Worm (Caenorhabditis elegans) whole organism, L4/young adult: ENCODE results near the gene F10E7.6.

Source experiments
- W03F9.2 ChIP-seq: fragments of 150-350 bp; optimal IDR thresholded peaks from 2 replicates; lab custom pipeline; 2014; ENCODE audit warnings: missing biosample characterization, missing genetic modification characterization
- dao-5 ChIP-seq: sonication (generic microtip); optimal IDR thresholded peaks from 2 replicates; lab custom pipeline; 2016; ENCODE audit warnings: missing genotype, missing genetic modification characterization, moderate library complexity, missing compliant biosample characterization
- him-1 ChIP-seq: sonication (generic microtip); optimal IDR thresholded peaks from 2 replicates; lab custom pipeline; 2016; ENCODE audit warnings: missing genotype, missing genetic modification reagents, missing genetic modification characterization, missing compliant biosample characterization

Gene F10E7.6

DNA sequence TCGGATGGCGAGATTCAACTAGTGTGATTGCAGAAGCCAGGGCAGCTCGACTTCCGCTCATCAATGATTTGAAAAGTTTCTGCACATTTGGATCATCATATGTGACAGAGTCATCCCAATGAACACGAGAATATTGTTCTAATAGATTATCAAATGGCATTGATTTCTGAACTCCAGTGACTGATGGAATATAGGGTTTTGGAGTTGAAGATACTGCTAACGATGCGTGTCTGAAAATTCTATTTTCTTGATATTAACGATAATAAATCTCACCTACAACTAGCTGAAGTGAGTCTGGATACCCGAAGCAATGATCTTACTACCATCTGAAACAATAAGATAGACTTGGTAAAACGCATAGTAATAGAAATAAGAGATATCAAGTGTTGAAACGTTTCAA lies 12.0 kb upstream of the F10E7.6 start, which contains the start of gene mmaa-1:
Gene mmaa-1, minus strand, starts transcription at position 328 of the 400 bp plus-strand sequence.
- no peak for TF ChIP-seq W03F9.2 (tag; lab: Kevin White, UChicago)
- no peak for TF ChIP-seq dao-5 (tag; lab: Kevin White, UChicago)
- no peak for TF ChIP-seq him-1 (tag; lab: Kevin White, UChicago)

DNA sequence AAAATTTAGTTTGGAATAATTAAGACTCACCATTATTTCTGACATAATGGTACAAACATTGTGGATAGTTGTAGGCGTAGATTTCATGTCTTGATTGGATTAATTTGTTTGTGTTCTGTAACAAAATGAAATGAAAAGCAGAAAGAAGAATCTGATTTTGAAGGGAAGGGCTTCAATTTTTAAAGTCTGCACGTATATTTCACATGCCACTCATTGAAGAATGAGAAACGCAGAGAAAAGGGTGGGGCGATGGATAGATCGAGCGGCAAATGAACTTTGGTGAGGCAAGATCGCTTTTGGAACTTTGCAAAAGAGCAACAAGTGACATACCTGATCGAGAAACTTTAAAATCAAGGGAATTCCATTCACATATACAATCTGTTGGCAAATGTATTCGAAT lies 10.6 kb upstream of the F10E7.6 start:
- TF ChIP-seq him-1 (tag; lab: Kevin White, UChicago) (no peak), W03F9.2 (tag; lab: Kevin White, UChicago) (no peak), dao-5 (tag; lab: Kevin White, UChicago) (no peak)

ce11 chrII:7103111-7103510 lies 9.8 kb upstream of the F10E7.6 start:
- TF ChIP-seq W03F9.2 (tag; lab: Kevin White, UChicago) (no peak), him-1 (tag; lab: Kevin White, UChicago) (no peak), dao-5 (tag; lab: Kevin White, UChicago) (no peak)

DNA sequence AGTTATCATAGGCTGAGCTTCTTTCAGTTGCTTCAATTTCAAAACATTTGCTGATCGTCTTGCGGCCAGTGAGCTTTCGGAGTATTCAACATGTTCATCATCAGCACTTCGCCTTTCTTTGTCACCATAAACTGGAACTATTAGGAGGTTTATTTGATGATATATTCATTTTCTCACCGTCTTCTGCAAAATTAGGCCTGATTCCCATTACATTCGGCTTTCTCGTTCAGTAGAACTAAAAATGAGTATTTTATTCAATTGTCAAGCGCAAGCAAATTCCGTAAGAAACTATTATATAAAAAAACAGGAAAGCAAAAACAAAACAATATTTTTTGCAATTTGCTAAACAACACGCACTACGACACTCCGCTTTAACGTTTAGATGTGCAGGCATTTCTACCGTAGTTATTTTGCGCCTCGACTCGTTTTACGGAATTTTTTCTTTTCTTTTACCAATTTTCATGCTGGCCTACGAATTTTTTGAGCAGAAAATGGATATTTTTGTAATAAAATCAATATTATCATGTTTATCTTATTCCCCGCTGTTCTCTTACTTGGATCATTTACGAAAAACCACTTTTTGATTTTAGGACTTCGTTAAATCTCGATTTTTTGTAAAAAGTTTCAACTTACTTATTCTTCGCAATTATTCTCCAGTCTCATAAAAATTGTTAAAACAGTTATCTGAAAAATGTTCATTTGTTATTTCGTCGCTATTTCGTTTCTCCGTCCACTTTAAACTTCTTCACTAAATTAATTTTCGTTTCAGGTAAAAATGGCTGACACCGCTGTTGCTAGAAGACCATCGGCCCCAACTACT lies 7.9 kb upstream of the F10E7.6 start, which contains the start of the genes farl-11 and rpl-33:
Gene farl-11, minus strand, starts transcription at position 242 of the 820 bp plus-strand sequence.
Gene rpl-33, plus strand, starts transcription at position 770 of the 820 bp plus-strand sequence.
- TF ChIP-seq dao-5 (tag; lab: Kevin White, UChicago) (no peak), him-1 (tag; lab: Kevin White, UChicago) (peak; percentile 37), W03F9.2 (tag; lab: Kevin White, UChicago) (peak; percentile 86)

ce11 chrII:7106313-7106712 lies 6.6 kb upstream of the F10E7.6 start:
- no peak for TF ChIP-seq dao-5 (tag; lab: Kevin White, UChicago)
- TF ChIP-seq W03F9.2 (tag; lab: Kevin White, UChicago), result no peak
- no peak for TF ChIP-seq him-1 (tag; lab: Kevin White, UChicago)

DNA sequence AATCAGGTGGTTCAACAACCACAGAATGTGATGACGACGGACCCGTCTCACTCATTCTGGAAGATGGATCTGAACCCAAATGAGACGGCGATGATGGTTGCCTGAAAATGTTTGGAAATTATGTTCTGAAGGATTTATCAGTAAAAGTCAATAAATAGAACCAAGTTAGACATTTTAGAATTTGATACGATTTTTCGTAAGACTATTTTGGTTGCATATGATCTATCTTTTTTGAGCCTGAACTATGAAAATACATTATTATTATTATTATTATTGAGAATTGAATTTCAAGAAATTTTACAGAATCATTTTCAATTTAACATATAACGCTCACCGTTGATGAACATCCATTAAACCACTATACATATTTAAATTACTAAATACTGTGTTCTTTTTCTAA lies 2.9 kb upstream of the F10E7.6 start, which contains the start of gene F10E7.9:
Gene F10E7.9, minus strand, starts transcription at position 101 of the 400 bp plus-strand sequence.
- TF ChIP-seq dao-5 (tag; lab: Kevin White, UChicago), result no peak
- no peak for TF ChIP-seq W03F9.2 (tag; lab: Kevin White, UChicago)

DNA sequence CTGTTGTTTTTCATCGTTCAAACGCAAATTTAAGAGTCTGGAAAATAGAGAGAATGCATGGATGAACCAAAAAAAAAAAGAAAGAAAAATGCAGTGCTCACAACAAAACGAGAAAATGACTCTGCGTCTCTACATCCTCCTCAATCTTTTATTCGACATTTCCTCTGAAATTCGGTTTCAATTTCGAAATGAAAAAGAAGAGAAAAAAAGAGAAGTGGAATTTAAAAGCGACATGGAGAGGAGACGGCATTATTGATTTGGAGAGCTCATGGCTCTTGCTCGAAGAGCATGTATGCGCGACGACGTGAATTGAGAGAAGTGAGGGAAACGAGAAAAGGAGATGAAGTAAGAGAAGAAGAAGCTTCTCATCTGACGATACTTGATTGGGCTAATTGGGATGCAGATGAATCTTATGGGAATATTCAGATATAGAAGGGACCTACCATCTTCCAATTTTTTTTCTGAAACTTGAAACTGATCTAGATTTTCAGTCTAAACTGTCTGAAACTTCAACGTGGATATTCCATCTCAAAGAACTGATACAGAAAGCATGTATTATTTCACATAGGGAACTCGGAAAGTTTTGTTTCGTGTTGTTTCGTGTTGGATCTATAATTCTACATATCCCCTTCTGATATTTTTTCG lies 1.7 kb upstream of the F10E7.6 start:
- no peak for TF ChIP-seq dao-5 (tag; lab: Kevin White, UChicago)
- TF ChIP-seq him-1 (tag; lab: Kevin White, UChicago), result no peak
- no peak for TF ChIP-seq W03F9.2 (tag; lab: Kevin White, UChicago)

DNA sequence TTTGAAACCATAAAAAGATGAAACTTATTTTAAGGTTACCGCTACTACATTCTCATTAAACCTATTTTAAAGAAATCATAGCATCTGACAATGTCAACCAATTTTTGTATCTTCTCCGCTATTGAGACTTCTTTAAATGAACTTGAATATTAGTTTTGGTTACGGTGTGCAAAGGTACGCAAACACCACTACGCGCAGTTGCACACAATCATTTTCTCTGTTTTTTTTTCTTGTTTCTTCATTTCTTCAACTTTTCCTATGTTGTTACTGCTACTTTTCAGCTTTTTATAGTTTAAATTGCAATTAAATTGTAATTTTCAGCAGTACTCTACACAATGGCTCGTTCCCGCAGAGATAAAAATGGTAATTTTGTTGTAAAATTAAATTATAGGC lies 1.2 kb upstream of the F10E7.6 start, which contains the start of gene F10E7.5:
Gene F10E7.5, plus strand, starts transcription at position 322 of the 393 bp plus-strand sequence.
- no peak for TF ChIP-seq dao-5 (tag; lab: Kevin White, UChicago)
- peak; percentile 51 for TF ChIP-seq him-1 (tag; lab: Kevin White, UChicago)

- TF ChIP-seq him-1 (tag; lab: Kevin White, UChicago) (no peak), W03F9.2 (tag; lab: Kevin White, UChicago) (no peak), dao-5 (tag; lab: Kevin White, UChicago) (no peak)
Measured at ce11 chrII:7115638-7116037, 2.8 kb downstream of the F10E7.6 start, which contains the start of gene cutl-5. Gene cutl-5 (minus strand): TSS chrII:7115906.

- TF ChIP-seq him-1 (tag; lab: Kevin White, UChicago), result no peak
- no peak for TF ChIP-seq dao-5 (tag; lab: Kevin White, UChicago)
- no peak for TF ChIP-seq W03F9.2 (tag; lab: Kevin White, UChicago)
Measured at ce11 chrII:7116350-7116749, 3.5 kb downstream of the F10E7.6 start, which contains the start of gene spon-1. Gene spon-1 (plus strand): TSS chrII:7116557.

DNA sequence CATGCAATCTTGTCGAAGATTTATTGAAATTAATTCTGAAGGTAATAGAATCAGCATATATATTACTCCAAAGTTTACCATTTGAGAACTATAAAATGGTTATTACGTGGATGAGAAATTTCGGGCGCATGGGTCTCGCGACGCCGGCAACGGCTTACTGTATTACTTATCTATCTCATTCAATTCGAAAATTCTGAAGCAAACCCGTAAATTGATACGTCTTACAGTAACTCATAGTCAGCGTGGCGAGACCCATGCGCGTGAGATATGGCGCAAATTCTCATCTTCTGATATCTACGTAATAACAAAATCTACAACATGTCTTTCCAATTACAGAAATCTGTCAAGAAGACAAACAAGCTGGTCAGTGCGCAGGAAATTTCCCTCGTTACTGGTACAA lies 6.6 kb downstream of the F10E7.6 start:
- TF ChIP-seq dao-5 (tag; lab: Kevin White, UChicago), result no peak
- TF ChIP-seq W03F9.2 (tag; lab: Kevin White, UChicago), result no peak
- no peak for TF ChIP-seq him-1 (tag; lab: Kevin White, UChicago)

DNA sequence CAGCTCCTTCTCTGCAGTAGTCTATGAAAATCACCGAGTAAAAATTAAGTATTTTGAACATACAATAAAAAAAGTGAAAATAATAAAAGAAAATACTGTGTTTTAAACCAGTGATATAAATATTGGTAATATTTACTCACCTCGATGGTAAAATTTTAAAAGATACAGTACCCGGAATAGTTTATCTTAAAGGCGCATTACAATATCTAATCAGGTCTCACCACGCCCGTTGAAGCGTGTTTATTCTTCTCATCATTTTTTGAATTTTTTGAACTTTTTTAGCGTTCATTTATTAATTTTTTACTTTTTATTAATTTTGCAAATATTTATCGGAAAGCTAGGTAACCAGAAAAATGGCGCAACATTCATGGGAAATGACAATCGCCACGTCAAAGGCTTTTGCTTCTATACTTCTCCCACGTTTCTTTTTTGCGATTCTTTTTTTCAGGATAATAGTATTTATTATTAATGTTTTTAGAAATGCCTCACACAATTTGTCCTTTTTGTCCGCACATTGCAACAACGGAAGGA lies 8.9 kb downstream of the F10E7.6 start, which contains the start of gene F10E7.2:
Gene F10E7.2, plus strand, starts transcription at position 481 of the 531 bp plus-strand sequence.
- TF ChIP-seq W03F9.2 (tag; lab: Kevin White, UChicago), result no peak
- no peak for TF ChIP-seq dao-5 (tag; lab: Kevin White, UChicago)
- TF ChIP-seq him-1 (tag; lab: Kevin White, UChicago), result no peak
